Fruit fly (Drosophila melanogaster) whole organism, embryonic: Measurements from ENCODE around the gene Srrm234.

Experiments used
- Atf-2 ChIP-seq: fragments of 200-800 bp; sonication (Bioruptor generic); optimal IDR thresholded peaks from 2 replicates; lab custom pipeline; 2016; ENCODE audit warnings: missing biosample characterization, missing genetic modification characterization
- Atf6 ChIP-seq: fragments of 200-800 bp; sonication (Bioruptor generic); IDR thresholded peaks from 2 replicates; pipeline ENCODE4 v1.3.6; 2022; ENCODE audit warnings: missing biosample characterization, missing genetic modification characterization
- BEAF-32 ChIP-seq: fragments of 200-800 bp; sonication (Bioruptor generic); optimal IDR thresholded peaks from 3 replicates; lab custom pipeline; 2017; ENCODE audit warnings: missing biosample characterization, missing genetic modification characterization, mild to moderate bottlenecking, moderate library complexity, missing genetic modification reagents
- Bdp1 ChIP-seq: fragments of 200-800 bp; sonication (Bioruptor generic); optimal IDR thresholded peaks from 3 replicates; lab custom pipeline; 2016; ENCODE audit warnings: missing biosample characterization, missing genetic modification characterization
- CG10209 ChIP-seq: fragments of 200-800 bp; sonication (Bioruptor generic); optimal IDR thresholded peaks from 3 replicates; lab custom pipeline; 2017; ENCODE audit warnings: missing biosample characterization, mild to moderate bottlenecking, missing genetic modification characterization, missing genetic modification reagents
- CG10267 ChIP-seq: fragments of 200-800 bp; sonication (Bioruptor generic); optimal IDR thresholded peaks from 2 replicates; lab custom pipeline; 2018; ENCODE audit warnings: missing biosample characterization, mild to moderate bottlenecking, missing genetic modification characterization, moderate library complexity
- CG11560 ChIP-seq: fragments of 200-800 bp; sonication (Bioruptor generic); IDR thresholded peaks from 3 replicates; pipeline ENCODE4 v1.3.6; 2022; ENCODE audit warnings: missing biosample characterization, missing genetic modification characterization
- CG11696 ChIP-seq: fragments of 200-800 bp; sonication (Bioruptor generic); IDR thresholded peaks from 2 replicates; pipeline ENCODE4 v1.3.6; 2022; ENCODE audit warnings: missing biosample characterization, missing genetic modification characterization
- CG12769 ChIP-seq: fragments of 200-800 bp; sonication (Bioruptor generic); optimal IDR thresholded peaks from 2 replicates; lab custom pipeline; 2019; ENCODE audit warnings: missing biosample characterization, mild to moderate bottlenecking, missing genetic modification characterization, moderate library complexity
- CG14441 ChIP-seq: fragments of 200-800 bp; sonication (Bioruptor generic); IDR thresholded peaks from 2 replicates; pipeline ENCODE4 v1.3.6; 2022; ENCODE audit warnings: missing biosample characterization, missing genetic modification characterization
- CG14667 ChIP-seq: fragments of 200-800 bp; sonication (Bioruptor generic); IDR thresholded peaks from 2 replicates; pipeline ENCODE4 v1.3.6; 2022; ENCODE audit warnings: missing biosample characterization, missing genetic modification characterization
- CG15073 ChIP-seq: fragments of 200-800 bp; sonication (Bioruptor generic); optimal IDR thresholded peaks from 2 replicates; lab custom pipeline; 2016; ENCODE audit warnings: missing biosample characterization, missing genetic modification characterization
- CG2712 ChIP-seq: fragments of 200-800 bp; optimal IDR thresholded peaks from 3 replicates; lab custom pipeline; 2019; ENCODE audit warnings: missing biosample characterization, mild to moderate bottlenecking, missing genetic modification characterization, moderate library complexity
- CG30403 ChIP-seq: fragments of 200-800 bp; sonication (Bioruptor generic); optimal IDR thresholded peaks from 3 replicates; lab custom pipeline; 2016; ENCODE audit warnings: missing biosample characterization, missing genetic modification characterization
- CG32772 ChIP-seq: fragments of 200-800 bp; sonication (Bioruptor generic); IDR thresholded peaks from 2 replicates; pipeline ENCODE4 v1.3.6; 2022; ENCODE audit warnings: missing biosample characterization, missing genetic modification characterization
- CG4707 ChIP-seq: fragments of 200-800 bp; sonication (Bioruptor generic); optimal IDR thresholded peaks from 2 replicates; lab custom pipeline; 2018; ENCODE audit warnings: missing biosample characterization, mild to moderate bottlenecking, missing genetic modification characterization, moderate library complexity
- CG9437 ChIP-seq: fragments of 200-800 bp; sonication (Bioruptor generic); optimal IDR thresholded peaks from 2 replicates; lab custom pipeline; 2018; ENCODE audit warnings: missing biosample characterization, mild to moderate bottlenecking, missing genetic modification characterization
- CG9932 ChIP-seq: fragments of 200-800 bp; sonication (Bioruptor generic); IDR thresholded peaks from 2 replicates; pipeline ENCODE4 v1.3.6; 2022; ENCODE audit warnings: missing biosample characterization, missing genetic modification characterization
- D19B ChIP-seq: fragments of 200-800 bp; sonication (Bioruptor generic); optimal IDR thresholded peaks from 2 replicates; lab custom pipeline; 2017; ENCODE audit warnings: missing biosample characterization, mild to moderate bottlenecking, missing genetic modification characterization
- Hr51 ChIP-seq, 2 experiments: fragments of 200-800 bp; sonication (Bioruptor generic); optimal IDR thresholded peaks; 2 replicates in 1 of 2; 3 replicates in 1 of 2; lab custom pipeline; 2016 to 2018; ENCODE audit warnings: missing biosample characterization in 2 of 2, missing genetic modification characterization in 2 of 2, mild to moderate bottlenecking in 1 of 2, moderate library complexity in 1 of 2
- Hsf ChIP-seq: fragments of 200-800 bp; sonication (Bioruptor generic); optimal IDR thresholded peaks from 3 replicates; lab custom pipeline; 2016; ENCODE audit warnings: missing biosample characterization, missing genetic modification characterization
- Nf-YC ChIP-seq: fragments of 200-800 bp; optimal IDR thresholded peaks from 3 replicates; lab custom pipeline; 2019; ENCODE audit warnings: missing biosample characterization, mild to moderate bottlenecking, missing genetic modification characterization, moderate library complexity
- Ptx1 ChIP-seq: fragments of 200-800 bp; sonication (Bioruptor generic); IDR thresholded peaks from 2 replicates; pipeline ENCODE4 v1.3.6; 2022; ENCODE audit warnings: missing biosample characterization, missing genetic modification characterization
- Ravus ChIP-seq: fragments of 200-800 bp; sonication (Bioruptor generic); IDR thresholded peaks from 2 replicates; pipeline ENCODE4 v1.3.6; 2022; ENCODE audit warnings: missing biosample characterization, missing genetic modification characterization
- Rfx ChIP-seq: fragments of 200-800 bp; sonication (Bioruptor generic); IDR thresholded peaks from 2 replicates; pipeline ENCODE4 v1.3.6; 2022; ENCODE audit warnings: missing biosample characterization, missing genetic modification characterization
- Sin3A ChIP-seq: fragments of >200 bp; optimal IDR thresholded peaks from 2 replicates; lab custom pipeline; 2018
- Tbp ChIP-seq: fragments of >200 bp; optimal IDR thresholded peaks from 2 replicates; lab custom pipeline; 2018; ENCODE audit warnings: missing biosample characterization, missing genetic modification characterization
- Xrp1 ChIP-seq: fragments of 200-800 bp; sonication (Bioruptor generic); IDR thresholded peaks from 2 replicates; pipeline ENCODE4 v1.3.6; 2022; ENCODE audit warnings: missing biosample characterization, missing genetic modification characterization
- ab ChIP-seq: fragments of 200-800 bp; sonication (Bioruptor generic); optimal IDR thresholded peaks from 2 replicates; lab custom pipeline; 2016; ENCODE audit warnings: missing biosample characterization, missing genetic modification characterization
- al ChIP-seq: fragments of 200-800 bp; sonication (Bioruptor generic); IDR thresholded peaks from 2 replicates; pipeline ENCODE4 v1.3.6; 2022; ENCODE audit warnings: missing biosample characterization, missing genetic modification characterization
- bcd ChIP-seq: fragments of 200-800 bp; sonication (Bioruptor generic); optimal IDR thresholded peaks from 2 replicates; lab custom pipeline; 2017; ENCODE audit warnings: missing biosample characterization, mild to moderate bottlenecking, missing genetic modification characterization
- eve ChIP-seq, 2 experiments: fragments of >200 bp; optimal IDR thresholded peaks; 2 replicates each; lab custom pipeline; 2017; ENCODE audit warnings: missing biosample characterization in 2 of 2, missing genetic modification characterization in 2 of 2
- gt ChIP-seq: fragments of 200-800 bp; sonication (Bioruptor generic); IDR thresholded peaks from 2 replicates; pipeline ENCODE4 v1.3.6; 2022; ENCODE audit warnings: missing biosample characterization, missing genetic modification characterization
- jigr1 ChIP-seq: fragments of 200-800 bp; sonication (Bioruptor generic); IDR thresholded peaks from 3 replicates; pipeline ENCODE4 v1.3.6; 2022; ENCODE audit warnings: missing biosample characterization, missing genetic modification characterization
- lab ChIP-seq: fragments of 200-800 bp; sonication (Bioruptor generic); optimal IDR thresholded peaks from 3 replicates; lab custom pipeline; 2017; ENCODE audit warnings: missing biosample characterization, missing genetic modification characterization, mild to moderate bottlenecking, moderate library complexity, missing genetic modification reagents
- lilli ChIP-seq: fragments of 200-800 bp; sonication (Bioruptor generic); optimal IDR thresholded peaks from 3 replicates; lab custom pipeline; 2016; ENCODE audit warnings: missing biosample characterization, missing genetic modification characterization
- phol ChIP-seq: fragments of 200-800 bp; sonication (Bioruptor generic); optimal IDR thresholded peaks from 3 replicates; lab custom pipeline; 2018; ENCODE audit warnings: missing biosample characterization, mild to moderate bottlenecking, missing genetic modification characterization, moderate library complexity
- pros ChIP-seq: fragments of 200-800 bp; sonication (Bioruptor generic); optimal IDR thresholded peaks from 3 replicates; lab custom pipeline; 2019; ENCODE audit warnings: missing biosample characterization, mild to moderate bottlenecking, missing genetic modification characterization, moderate library complexity
- pzg ChIP-seq: fragments of 200-800 bp; sonication (Bioruptor generic); optimal IDR thresholded peaks from 3 replicates; lab custom pipeline; 2018; ENCODE audit warnings: missing biosample characterization, mild to moderate bottlenecking, missing genetic modification characterization, moderate library complexity
- run ChIP-seq: fragments of 200-800 bp; sonication (Bioruptor generic); optimal IDR thresholded peaks from 3 replicates; lab custom pipeline; 2018; ENCODE audit warnings: missing biosample characterization, mild to moderate bottlenecking, missing genetic modification characterization
- sc ChIP-seq, 3 experiments: fragments of >200 bp in 2 of 3; fragments of 200-800 bp in 1 of 3; sonication (Bioruptor generic) in 1 of 3; optimal IDR thresholded peaks; 2 replicates in 2 of 3; 3 replicates in 1 of 3; lab custom pipeline; 2017; ENCODE audit warnings: mild to moderate bottlenecking in 1 of 3, missing biosample characterization in 1 of 3, missing genetic modification characterization in 1 of 3, missing genetic modification reagents in 1 of 3
- stc ChIP-seq: fragments of 200-800 bp; sonication (Bioruptor generic); IDR thresholded peaks from 2 replicates; pipeline ENCODE4 v1.3.6; 2022; ENCODE audit warnings: missing biosample characterization, missing genetic modification characterization
- stwl ChIP-seq: fragments of 200-800 bp; sonication (Bioruptor generic); optimal IDR thresholded peaks from 3 replicates; lab custom pipeline; 2018; ENCODE audit warnings: missing biosample characterization, mild to moderate bottlenecking, missing genetic modification characterization, moderate library complexity
- vvl ChIP-seq: fragments of 200-800 bp; sonication (Bioruptor generic); IDR thresholded peaks from 2 replicates; pipeline ENCODE4 v1.3.6; 2022; ENCODE audit warnings: missing biosample characterization, missing genetic modification characterization
- zf30C ChIP-seq: fragments of 200-800 bp; sonication (Bioruptor generic); optimal IDR thresholded peaks from 3 replicates; lab custom pipeline; 2018; ENCODE audit warnings: missing biosample characterization, mild to moderate bottlenecking, missing genetic modification characterization

The Srrm234 gene

DNA sequence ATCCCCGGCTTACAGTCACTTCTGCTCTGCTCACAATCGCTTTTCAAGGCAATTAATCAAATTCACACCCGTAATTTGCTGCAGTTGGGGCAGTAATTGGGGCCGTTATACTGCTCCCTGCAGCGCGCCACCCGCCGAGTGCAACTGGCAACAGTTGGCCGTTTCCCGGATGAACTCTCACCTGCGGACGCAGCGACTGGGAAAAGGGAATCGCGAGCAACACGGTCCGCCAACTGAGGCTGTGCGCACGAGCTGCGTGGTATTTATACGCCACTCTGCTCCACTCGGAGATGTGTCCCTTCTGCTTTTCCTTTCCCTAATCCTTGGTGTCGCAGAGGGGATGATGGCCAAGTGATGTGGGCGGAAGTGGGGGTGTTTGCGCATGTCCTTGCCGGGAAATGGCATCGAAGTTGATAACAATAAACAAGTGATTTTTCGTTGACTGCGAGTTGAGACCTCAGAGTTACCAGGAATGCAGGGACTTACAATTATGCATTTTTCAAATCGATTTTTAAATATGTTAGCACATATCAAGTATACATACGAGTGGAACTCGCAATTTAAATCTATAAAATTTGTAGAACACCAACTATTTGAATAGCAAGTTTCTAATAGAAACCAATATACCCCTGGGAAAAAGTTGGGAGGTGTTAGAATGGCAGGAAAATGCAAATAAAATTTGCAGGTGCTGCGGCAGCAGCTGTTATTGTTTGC lies 35.6 kb downstream of the Srrm234 start, which contains the start of gene GC (continued):
- TF ChIP-seq CG2712, result no peak
- no peak for TF ChIP-seq CG14667 (GFP tag; lab: Robert Waterston, UW)
- TF ChIP-seq Ptx1 (GFP tag; lab: Robert Waterston, UW), result peak; percentile 42; the same call in 1 of the 2 replicates
- TF ChIP-seq stwl (tag; lab: Kevin White, UChicago), result no peak
- no peak for TF ChIP-seq run (tag; lab: Kevin White, UChicago)
- no peak for TF ChIP-seq Sin3A (lab: Kevin White, UChicago)
- no peak for TF ChIP-seq ab (GFP tag; lab: Kevin White, UChicago)
- TF ChIP-seq CG10267 (tag; lab: Kevin White, UChicago), result no peak
- peak; percentile 49 for TF ChIP-seq lilli
- no peak for TF ChIP-seq Tbp
- no peak for TF ChIP-seq phol (tag; lab: Kevin White, UChicago)
- peak in 1 of 2 experiments; percentile 15 for TF ChIP-seq Hr51 (GFP tag; optimal IDR thresholded peaks at IDR 0.05; lab: Kevin White, UChicago)
- TF ChIP-seq vvl, result peak; percentile 46; the same call in 1 of the 2 replicates
- TF ChIP-seq pzg (GFP tag; lab: Kevin White, UChicago), result peak; percentile 4
- 0 out of 2 replicates have a peak, but pooled peaks have one; percentile 35 for TF ChIP-seq Atf6 (GFP tag; lab: Robert Waterston, UW)
- TF ChIP-seq Rfx (GFP tag; lab: Robert Waterston, UW), result 0 out of 2 replicates have a peak, but pooled peaks have one; percentile 13
- no peak for TF ChIP-seq pros (GFP tag; lab: Kevin White, UChicago)
- TF ChIP-seq CG11560 (tag; lab: Robert Waterston, UW), result no peak
- TF ChIP-seq CG30403 (GFP tag; lab: Kevin White, UChicago), result peak; percentile 15
- TF ChIP-seq al (GFP tag; lab: Robert Waterston, UW), result no peak
- no peak for TF ChIP-seq CG12769
- no peak for TF ChIP-seq BEAF-32 (GFP tag; lab: Kevin White, UChicago)
- TF ChIP-seq bcd (GFP tag; lab: Kevin White, UChicago), result no peak
- TF ChIP-seq Atf-2 (GFP tag; lab: Kevin White, UChicago), result no peak
- no peak for TF ChIP-seq CG11696
- TF ChIP-seq Xrp1, result 0 out of 2 replicates have a peak, but pooled peaks have one; percentile 14
- no peak for TF ChIP-seq CG4707 (GFP tag; lab: Kevin White, UChicago)
- TF ChIP-seq CG14441 (GFP tag; lab: Robert Waterston, UW), result no peak
- TF ChIP-seq zf30C (GFP tag; lab: Kevin White, UChicago), result no peak
- peak; percentile 26 for TF ChIP-seq CG10209 (GFP tag; lab: Kevin White, UChicago)
- peak; percentile 47; the same call in 1 of the 2 replicates for TF ChIP-seq CG32772
- TF ChIP-seq Bdp1 (GFP tag; lab: Kevin White, UChicago), result no peak
- no peak for TF ChIP-seq jigr1 (GFP tag; lab: Robert Waterston, UW)
- TF ChIP-seq eve (GFP tag; optimal IDR thresholded peaks at IDR 0.05; lab: Kevin White, UChicago), result no peak
- TF ChIP-seq CG9437, result no peak
- no peak for TF ChIP-seq lab
- TF ChIP-seq sc (optimal IDR thresholded peaks at IDR 0.05; lab: Kevin White, UChicago), result no peak
- TF ChIP-seq sc (GFP tag; optimal IDR thresholded peaks at IDR 0.05; lab: Kevin White, UChicago), result no peak
- no peak for TF ChIP-seq CG15073 (GFP tag; lab: Kevin White, UChicago)
- TF ChIP-seq Hsf, result no peak
- TF ChIP-seq CG9932 (GFP tag; lab: Robert Waterston, UW), result peak; percentile 53
- no peak for TF ChIP-seq Ravus (GFP tag; lab: Robert Waterston, UW)
- no peak for TF ChIP-seq Nf-YC (tag; lab: Kevin White, UChicago)
- no peak for TF ChIP-seq gt (GFP tag; lab: Robert Waterston, UW)
- peak; percentile 60 for TF ChIP-seq D19B
- TF ChIP-seq stc (GFP tag; lab: Robert Waterston, UW), result peak; percentile 47
- TF ChIP-seq, all 482 proteins: peak for 50
